Fruit fly (Drosophila melanogaster) whole organism, embryonic: ENCODE measurements around the gene CG5863.
A peak's percentile ranks its signal among the peaks of the same experiment; 100 is the strongest.

Experiments used
- Blimp-1 ChIP-seq: fragments of 200-800 bp; sonication (Bioruptor generic); optimal IDR thresholded peaks from 3 replicates; lab custom pipeline; 2018; ENCODE audit warnings: missing biosample characterization, missing genetic modification characterization, mild to moderate bottlenecking, moderate library complexity, missing genetic modification reagents
- CG10209 ChIP-seq: fragments of 200-800 bp; sonication (Bioruptor generic); optimal IDR thresholded peaks from 3 replicates; lab custom pipeline; 2017; ENCODE audit warnings: missing biosample characterization, mild to moderate bottlenecking, missing genetic modification characterization, missing genetic modification reagents
- CG10274 ChIP-seq: fragments of 200-800 bp; sonication (Bioruptor generic); optimal IDR thresholded peaks from 3 replicates; lab custom pipeline; 2017; ENCODE audit warnings: missing biosample characterization, mild to moderate bottlenecking, missing genetic modification characterization
- CG12744 ChIP-seq: fragments of 200-800 bp; sonication (Bioruptor generic); optimal IDR thresholded peaks from 2 replicates; lab custom pipeline; 2016; ENCODE audit warnings: missing biosample characterization, missing genetic modification characterization
- CG12769 ChIP-seq: fragments of 200-800 bp; sonication (Bioruptor generic); optimal IDR thresholded peaks from 2 replicates; lab custom pipeline; 2019; ENCODE audit warnings: missing biosample characterization, mild to moderate bottlenecking, missing genetic modification characterization, moderate library complexity
- CG12942 ChIP-seq: fragments of 200-800 bp; sonication (Bioruptor generic); optimal IDR thresholded peaks from 3 replicates; lab custom pipeline; 2016; ENCODE audit warnings: missing biosample characterization, missing genetic modification characterization
- CG13296 ChIP-seq: fragments of 200-800 bp; sonication (Bioruptor generic); optimal IDR thresholded peaks from 3 replicates; lab custom pipeline; 2018; ENCODE audit warnings: missing biosample characterization, mild to moderate bottlenecking, missing genetic modification characterization
- CG13424 ChIP-seq: fragments of 200-800 bp; sonication (Bioruptor generic); optimal IDR thresholded peaks from 2 replicates; lab custom pipeline; 2019; ENCODE audit warnings: missing biosample characterization, mild to moderate bottlenecking, missing genetic modification characterization, moderate library complexity
- CG13624 ChIP-seq: fragments of 200-800 bp; sonication (Bioruptor generic); optimal IDR thresholded peaks from 2 replicates; lab custom pipeline; 2016; ENCODE audit warnings: missing biosample characterization, missing genetic modification characterization
- CG14860 ChIP-seq: fragments of 200-800 bp; sonication (Bioruptor generic); IDR thresholded peaks from 3 replicates; pipeline ENCODE4 v1.3.6; 2022; ENCODE audit warnings: missing biosample characterization, missing genetic modification characterization; ENCODE audit not compliant: partially characterized antibody
- CG17802 ChIP-seq: fragments of 200-800 bp; sonication (Bioruptor generic); optimal IDR thresholded peaks from 2 replicates; lab custom pipeline; 2018; ENCODE audit warnings: missing biosample characterization, mild to moderate bottlenecking, missing genetic modification characterization, moderate library complexity
- CG1792 ChIP-seq: fragments of 200-800 bp; sonication (Bioruptor generic); optimal IDR thresholded peaks from 2 replicates; lab custom pipeline; 2016; ENCODE audit warnings: missing biosample characterization, missing genetic modification characterization
- CG18599 ChIP-seq: fragments of 200-800 bp; sonication (Bioruptor generic); optimal IDR thresholded peaks from 3 replicates; lab custom pipeline; 2017; ENCODE audit warnings: missing biosample characterization, missing genetic modification characterization, mild to moderate bottlenecking, moderate library complexity, missing genetic modification reagents
- CG4820 ChIP-seq: fragments of 200-800 bp; sonication (Bioruptor generic); optimal IDR thresholded peaks from 3 replicates; lab custom pipeline; 2016; ENCODE audit warnings: missing biosample characterization, missing genetic modification characterization
- CG6175 ChIP-seq: fragments of 200-800 bp; sonication (Bioruptor generic); IDR thresholded peaks from 3 replicates; pipeline ENCODE4 v1.3.6; 2022; ENCODE audit warnings: missing biosample characterization, missing genetic modification characterization
- CG7786 ChIP-seq: fragments of 200-800 bp; sonication (Bioruptor generic); optimal IDR thresholded peaks from 2 replicates; lab custom pipeline; 2016; ENCODE audit warnings: missing biosample characterization, missing genetic modification characterization
- CG9876 ChIP-seq: fragments of 200-800 bp; sonication (Bioruptor generic); optimal IDR thresholded peaks from 2 replicates; lab custom pipeline; 2016; ENCODE audit warnings: missing biosample characterization, missing genetic modification characterization
- Camta ChIP-seq: fragments of 200-800 bp; sonication (Bioruptor generic); optimal IDR thresholded peaks from 2 replicates; lab custom pipeline; 2016; ENCODE audit warnings: missing biosample characterization, missing genetic modification characterization
- Dbx ChIP-seq: fragments of 200-800 bp; sonication (Bioruptor generic); IDR thresholded peaks from 3 replicates; pipeline ENCODE4 v1.3.6; 2022; ENCODE audit warnings: missing biosample characterization, missing genetic modification characterization
- Dfd ChIP-seq, 2 experiments: fragments of >200 bp; optimal IDR thresholded peaks; 2 replicates each; lab custom pipeline; 2017; ENCODE audit warnings: missing biosample characterization in 2 of 2, missing genetic modification characterization in 2 of 2
- E2f1 ChIP-seq: fragments of 200-800 bp; sonication (Bioruptor generic); IDR thresholded peaks from 2 replicates; pipeline ENCODE4 v1.3.6; 2022; ENCODE audit warnings: missing biosample characterization, missing genetic modification characterization
- HLHmδ ChIP-seq: fragments of 200-800 bp; sonication (Bioruptor generic); optimal IDR thresholded peaks from 2 replicates; lab custom pipeline; 2018; ENCODE audit warnings: missing biosample characterization, mild to moderate bottlenecking, missing genetic modification characterization, moderate library complexity
- Opbp ChIP-seq: fragments of 200-800 bp; sonication (Bioruptor generic); IDR thresholded peaks from 3 replicates; pipeline ENCODE4 v1.3.6; 2022; ENCODE audit warnings: missing biosample characterization, missing genetic modification characterization; ENCODE audit not compliant: partially characterized antibody
- Rfx ChIP-seq: fragments of 200-800 bp; sonication (Bioruptor generic); IDR thresholded peaks from 2 replicates; pipeline ENCODE4 v1.3.6; 2022; ENCODE audit warnings: missing biosample characterization, missing genetic modification characterization
- Scr ChIP-seq: fragments of 200-800 bp; sonication (Bioruptor generic); IDR thresholded peaks from 2 replicates; pipeline ENCODE4 v1.3.6; 2022; ENCODE audit warnings: missing biosample characterization, missing genetic modification characterization; ENCODE audit not compliant: partially characterized antibody
- Ssrp ChIP-seq: fragments of 200-800 bp; sonication (Bioruptor generic); optimal IDR thresholded peaks from 2 replicates; lab custom pipeline; 2018; ENCODE audit warnings: missing biosample characterization, mild to moderate bottlenecking, missing genetic modification characterization, moderate library complexity
- Vsx1 ChIP-seq: fragments of 200-800 bp; sonication (Bioruptor generic); optimal IDR thresholded peaks from 2 replicates; lab custom pipeline; 2017; ENCODE audit warnings: missing biosample characterization, mild to moderate bottlenecking, missing genetic modification characterization, missing genetic modification reagents
- YL-1 ChIP-seq: fragments of 200-800 bp; sonication (Bioruptor generic); optimal IDR thresholded peaks from 3 replicates; lab custom pipeline; 2017; ENCODE audit warnings: missing biosample characterization, mild to moderate bottlenecking, missing genetic modification characterization
- bigmax ChIP-seq: fragments of 200-800 bp; sonication (Bioruptor generic); optimal IDR thresholded peaks from 2 replicates; lab custom pipeline; 2018; ENCODE audit warnings: missing biosample characterization, mild to moderate bottlenecking, missing genetic modification characterization
- chif ChIP-seq, 2 experiments: fragments of 200-800 bp; sonication (Bioruptor generic); optimal IDR thresholded peaks; 3 replicates each; lab custom pipeline; 2016; ENCODE audit warnings: missing biosample characterization in 2 of 2, missing genetic modification characterization in 2 of 2
- crc ChIP-seq: fragments of 200-800 bp; sonication (Bioruptor generic); optimal IDR thresholded peaks from 2 replicates; lab custom pipeline; 2016; ENCODE audit warnings: missing biosample characterization, missing genetic modification characterization
- dimm ChIP-seq: fragments of 200-800 bp; sonication (Bioruptor generic); IDR thresholded peaks from 2 replicates; pipeline ENCODE4 v1.3.6; 2022; ENCODE audit warnings: missing biosample characterization, missing genetic modification characterization
- ham ChIP-seq: fragments of 200-800 bp; sonication (Bioruptor generic); IDR thresholded peaks from 2 replicates; pipeline ENCODE4 v1.3.6; 2022; ENCODE audit warnings: missing biosample characterization, missing genetic modification characterization
- her ChIP-seq: fragments of 200-800 bp; sonication (Bioruptor generic); optimal IDR thresholded peaks from 2 replicates; lab custom pipeline; 2016; ENCODE audit warnings: missing biosample characterization, missing genetic modification characterization
- mam ChIP-seq: fragments of 200-800 bp; sonication (Bioruptor generic); optimal IDR thresholded peaks from 3 replicates; lab custom pipeline; 2016; ENCODE audit warnings: missing biosample characterization, missing genetic modification characterization
- mirr ChIP-seq: fragments of 200-800 bp; sonication (Bioruptor generic); optimal IDR thresholded peaks from 3 replicates; lab custom pipeline; 2018; ENCODE audit warnings: missing biosample characterization, mild to moderate bottlenecking, missing genetic modification characterization
- pho ChIP-seq: fragments of 200-800 bp; sonication (Bioruptor generic); optimal IDR thresholded peaks from 2 replicates; lab custom pipeline; 2016; ENCODE audit warnings: missing biosample characterization, missing genetic modification characterization
- pros ChIP-seq: fragments of 200-800 bp; sonication (Bioruptor generic); optimal IDR thresholded peaks from 3 replicates; lab custom pipeline; 2019; ENCODE audit warnings: missing biosample characterization, mild to moderate bottlenecking, missing genetic modification characterization, moderate library complexity
- slou ChIP-seq: fragments of 200-800 bp; sonication (Bioruptor generic); optimal IDR thresholded peaks from 3 replicates; lab custom pipeline; 2016; ENCODE audit warnings: missing biosample characterization, missing genetic modification characterization

Gene CG5863

dm6 chr3R:17412458-17413127 lies 1.7 kb downstream of the CG5863 start, which contains the start of gene CG42821 (continued):
- TF ChIP-seq Dfd (GFP tag; optimal IDR thresholded peaks at IDR 0.05; lab: Kevin White, UChicago) = no peak
- peak; percentile 78 for TF ChIP-seq CG10274 (GFP tag; lab: Kevin White, UChicago)

- TF ChIP-seq crc (GFP tag; lab: Kevin White, UChicago) (no peak), Blimp-1 (GFP tag; lab: Kevin White, UChicago) (no peak)
Measured at dm6 chr3R:17413601-17414000, 2.7 kb downstream of the CG5863 start, which contains the start of gene CG42822. CG42822 (plus strand) TSS chr3R:17413901.

- no peak for TF ChIP-seq CG13424
- no peak for TF ChIP-seq CG18599 (GFP tag; lab: Kevin White, UChicago)
- TF ChIP-seq Rfx (GFP tag; lab: Robert Waterston, UW) = no peak
- TF ChIP-seq CG14860 (GFP tag; lab: Robert Waterston, UW) = no peak
- TF ChIP-seq mirr = no peak
- no peak for TF ChIP-seq Dbx (GFP tag; lab: Robert Waterston, UW)
- no peak for TF ChIP-seq CG4820
- no peak for TF ChIP-seq CG12769
- no peak for TF ChIP-seq bigmax (GFP tag; lab: Kevin White, UChicago)
- no peak for TF ChIP-seq ham (GFP tag; lab: Robert Waterston, UW)
- TF ChIP-seq E2f1 (GFP tag; lab: Robert Waterston, UW) = no peak
- no peak for TF ChIP-seq CG13296 (GFP tag; lab: Kevin White, UChicago)
- no peak for TF ChIP-seq her (GFP tag; lab: Kevin White, UChicago)
- no peak for TF ChIP-seq chif (GFP tag; optimal IDR thresholded peaks at IDR 0.05; lab: Kevin White, UChicago)
- TF ChIP-seq Opbp (GFP tag; lab: Robert Waterston, UW) = no peak
- no peak for TF ChIP-seq CG7786 (GFP tag; lab: Kevin White, UChicago)
Measured at dm6 chr3R:17415439-17415838, 4.5 kb downstream of the CG5863 start, which contains the start of gene CG5866. CG5866 (plus strand) TSS chr3R:17415739.

dm6 chr3R:17417167-17417566 lies 6.3 kb downstream of the CG5863 start, which contains the start of gene CG33333:
CG33333 (plus strand) TSS chr3R:17417467.
- no peak for TF ChIP-seq CG10209 (GFP tag; lab: Kevin White, UChicago)
- no peak for TF ChIP-seq HLHmδ (GFP tag; lab: Kevin White, UChicago)
- no peak for TF ChIP-seq Ssrp
- TF ChIP-seq CG13624 (GFP tag; lab: Kevin White, UChicago) = no peak
- TF ChIP-seq pho (GFP tag; lab: Kevin White, UChicago) = no peak
- TF ChIP-seq Camta = no peak
- no peak for TF ChIP-seq CG9876 (GFP tag; lab: Kevin White, UChicago)
- TF ChIP-seq YL-1 = no peak

- TF ChIP-seq Vsx1 (GFP tag; lab: Kevin White, UChicago) (no peak), CG17802 (no peak), Scr (no peak), CG1792 (GFP tag; lab: Kevin White, UChicago) (no peak), slou (GFP tag; lab: Kevin White, UChicago) (no peak), CG12942 (GFP tag; lab: Kevin White, UChicago) (no peak), mam (GFP tag; lab: Kevin White, UChicago) (no peak), pros (no peak), CG6175 (GFP tag; lab: Robert Waterston, UW) (no peak), dimm (no peak), Dbx (GFP tag; lab: Robert Waterston, UW) (no peak), CG12744 (GFP tag; lab: Kevin White, UChicago) (no peak)
Measured at dm6 chr3R:17418459-17418858, 7.6 kb downstream of the CG5863 start, which contains the start of gene CG42834. CG42834 (plus strand) TSS chr3R:17418759.
